Worm (Caenorhabditis elegans): ENCODE data around the gene sre-50.

ce11 chrII:12300680-12301079 is 2.6 kb upstream of the sre-50 start:
- no peak for TF ChIP-seq sea-2 (GFP tag; optimal IDR thresholded peaks at IDR 0.05)
- no peak for TF ChIP-seq R02D3.7 (tag; optimal IDR thresholded peaks at IDR 0.05)
- TF ChIP-seq ztf-11 (tag; optimal IDR thresholded peaks at IDR 0.05): no peak
- no peak for TF ChIP-seq nfya-1 (tag; optimal IDR thresholded peaks at IDR 0.05; ENCODE audit: insufficient read depth)
- TF ChIP-seq egl-27 (tag; optimal IDR thresholded peaks at IDR 0.05): no peak
- TF ChIP-seq lin-15B (tag; optimal IDR thresholded peaks at IDR 0.05): no peak
- TF ChIP-seq nhr-23 (tag; optimal IDR thresholded peaks at IDR 0.05): no peak

All from whole organism, L3 larva.